Worm (Caenorhabditis elegans): ENCODE data around the gene F44E5.15.
A peak's percentile ranks its signal among the peaks of the same experiment; 100 is the strongest.

The F44E5.15 gene

ce11 chrII:11753186-11753585 lies 19.3 kb upstream of the F44E5.15 start:
- TF ChIP-seq nhr-25 (tag; optimal IDR thresholded peaks at IDR 0.05) (no peak), snpc-4 (tag; optimal IDR thresholded peaks at IDR 0.05) (peak; percentile 58), nhr-76 (tag; optimal IDR thresholded peaks at IDR 0.05) (no peak), nhr-12 (tag; optimal IDR thresholded peaks at IDR 0.05) (no peak), nhr-67 (tag; optimal IDR thresholded peaks at IDR 0.05) (no peak), ama-1 (optimal IDR thresholded peaks at IDR 0.05) (no peak), nhr-11 (tag; optimal IDR thresholded peaks at IDR 0.05) (no peak)

DNA sequence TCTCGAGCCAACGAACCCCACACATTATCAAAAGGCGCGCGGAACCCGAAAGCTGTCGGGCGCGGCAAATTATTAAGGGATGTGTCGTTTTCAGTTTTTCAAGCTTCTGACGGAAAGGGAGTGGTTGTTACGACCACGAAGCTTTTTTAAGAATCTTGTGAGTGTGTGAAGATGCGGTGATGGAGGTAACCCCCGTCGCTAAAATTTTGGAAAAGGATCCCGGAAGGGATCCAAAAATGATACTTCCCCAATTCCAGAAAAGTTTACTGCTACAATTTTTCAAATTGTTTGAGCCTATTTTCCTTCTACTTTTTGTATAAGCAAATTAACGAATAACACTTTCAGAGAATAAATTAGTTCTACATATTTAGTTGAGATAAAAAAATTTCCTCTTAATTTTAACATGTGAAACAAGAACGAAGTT lies 15.8 kb upstream of the F44E5.15 start:
- TF ChIP-seq nhr-28 (tag; optimal IDR thresholded peaks at IDR 0.05) (no peak), nhr-11 (tag; optimal IDR thresholded peaks at IDR 0.05) (no peak), lsy-12 (tag; optimal IDR thresholded peaks at IDR 0.05) (no peak), egl-27 (tag; optimal IDR thresholded peaks at IDR 0.05) (no peak), mml-1 (tag; optimal IDR thresholded peaks at IDR 0.05) (no peak), ceh-28 (tag; optimal IDR thresholded peaks at IDR 0.05) (no peak), fkh-10 (GFP tag; optimal IDR thresholded peaks at IDR 0.05) (no peak), nhr-77 (tag; optimal IDR thresholded peaks at IDR 0.05) (no peak), nhr-76 (tag; optimal IDR thresholded peaks at IDR 0.05) (no peak), elt-2 (tag; optimal IDR thresholded peaks at IDR 0.05) (peak; percentile 29), snpc-4 (tag; optimal IDR thresholded peaks at IDR 0.05) (peak; percentile 77), unc-39 (tag; optimal IDR thresholded peaks at IDR 0.05) (no peak), skn-1 (tag; optimal IDR thresholded peaks at IDR 0.05) (no peak), ceh-82 (tag; optimal IDR thresholded peaks at IDR 0.05) (no peak), jun-1 (tag; optimal IDR thresholded peaks at IDR 0.05) (no peak), mdl-1 (tag; optimal IDR thresholded peaks at IDR 0.05) (no peak), nhr-12 (tag; optimal IDR thresholded peaks at IDR 0.05) (no peak), pqm-1 (tag; optimal IDR thresholded peaks at IDR 0.05) (no peak), zag-1 (tag; optimal IDR thresholded peaks at IDR 0.05) (no peak), lin-39 (tag; optimal IDR thresholded peaks at IDR 0.05) (peak; percentile 68), ama-1 (optimal IDR thresholded peaks at IDR 0.05) (peak; percentile 100), pha-4 (tag; optimal IDR thresholded peaks at IDR 0.05) (peak; percentile 94), elt-3 (tag; optimal IDR thresholded peaks at IDR 0.05) (no peak), ztf-4 (tag; optimal IDR thresholded peaks at IDR 0.05) (peak; percentile 83), aly-2 (tag; optimal IDR thresholded peaks at IDR 0.05) (no peak), R02D3.7 (tag; optimal IDR thresholded peaks at IDR 0.05) (no peak), hmg-11 (tag; optimal IDR thresholded peaks at IDR 0.05) (no peak), daf-12 (tag; optimal IDR thresholded peaks at IDR 0.05) (no peak), ztf-11 (tag; optimal IDR thresholded peaks at IDR 0.05) (no peak), nhr-23 (tag; optimal IDR thresholded peaks at IDR 0.05) (no peak), nhr-67 (tag; optimal IDR thresholded peaks at IDR 0.05) (no peak), nfya-1 (tag; optimal IDR thresholded peaks at IDR 0.05; ENCODE audit: insufficient read depth) (peak; percentile 83), fos-1 (tag; optimal IDR thresholded peaks at IDR 0.05) (peak; percentile 65), ceh-9 (tag; optimal IDR thresholded peaks at IDR 0.05) (no peak), ZK546.5 (tag; optimal IDR thresholded peaks at IDR 0.05) (no peak), tbx-2 (tag; optimal IDR thresholded peaks at IDR 0.05) (peak; percentile 54), nhr-25 (tag; optimal IDR thresholded peaks at IDR 0.05) (peak; percentile 80), nhr-43 (tag; optimal IDR thresholded peaks at IDR 0.05; ENCODE audit: poor library complexity, severe bottlenecking) (no peak), lin-15B (tag; optimal IDR thresholded peaks at IDR 0.05) (no peak), nhr-237 (tag; optimal IDR thresholded peaks at IDR 0.05) (no peak), sea-2 (GFP tag; optimal IDR thresholded peaks at IDR 0.05) (no peak), egl-5 (tag; optimal IDR thresholded peaks at IDR 0.05) (no peak), ceh-16 (tag; optimal IDR thresholded peaks at IDR 0.05) (peak; percentile 67), unc-62 (GFP tag; optimal IDR thresholded peaks at IDR 0.05) (no peak), eor-1 (tag; optimal IDR thresholded peaks at IDR 0.05) (peak in 1 of 2 experiments; percentile 11), elt-1 (tag; optimal IDR thresholded peaks at IDR 0.05) (no peak), fkh-2 (tag; optimal IDR thresholded peaks at IDR 0.05) (no peak)
